Fruit fly (Drosophila melanogaster) Kc167 (cell line): Measurements from ENCODE around the gene CG5892.

Experiments
- Myc ChIP-seq: fragments of >200 bp; optimal IDR thresholded peaks from 2 replicates; lab custom pipeline; 2017; ENCODE audit warnings: missing external identifiers
- insv ChIP-seq: fragments of >200 bp; optimal IDR thresholded peaks from 3 replicates; lab custom pipeline; 2018; ENCODE audit warnings: missing external identifiers
- psq ChIP-seq: fragments of >200 bp; optimal IDR thresholded peaks from 2 replicates; lab custom pipeline; 2017; ENCODE audit warnings: missing external identifiers
- ttk ChIP-seq: sonication (Bioruptor generic); optimal IDR thresholded peaks from 2 replicates; lab custom pipeline; 2017; ENCODE audit warnings: missing external identifiers

dm6 chr3R:21198073-21198472 is 44.3 kb upstream of the CG5892 start:
- TF ChIP-seq ttk (lab: Kevin White, UChicago) (no peak), Myc (no peak), psq (lab: Kevin White, UChicago) (no peak), insv (lab: Kevin White, UChicago) (no peak)
